Worm (Caenorhabditis elegans): Measurements from ENCODE around the gene srw-1.

DNA sequence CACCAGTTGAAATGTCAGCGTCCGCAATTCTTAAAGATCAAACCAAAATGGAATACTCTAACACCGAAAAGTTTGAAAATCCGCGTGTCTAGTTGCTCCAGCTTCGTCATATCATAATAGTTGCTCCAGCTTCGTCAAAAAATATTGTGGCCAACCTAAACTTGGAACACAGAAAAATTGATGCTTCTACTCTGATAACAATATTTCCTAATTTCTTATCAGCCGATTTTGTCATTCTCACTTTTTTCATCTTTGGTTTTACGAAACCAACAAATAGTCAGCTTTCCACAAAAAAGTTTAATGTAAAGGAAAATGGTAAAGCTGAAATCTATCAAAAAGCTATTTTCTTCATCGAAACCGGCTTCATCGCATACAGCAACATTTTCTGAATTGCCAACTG, 15.6 kb upstream of the srw-1 start, which contains the start of gene fbxa-84:
- TF ChIP-seq nhr-237 (tag; optimal IDR thresholded peaks at IDR 0.05) (no peak), vab-7 (GFP tag; IDR thresholded peaks at IDR 0.05) (no peak), ztf-11 (tag; optimal IDR thresholded peaks at IDR 0.05) (no peak), duxl-1 (tag; optimal IDR thresholded peaks at IDR 0.05; ENCODE audit: poor library complexity) (no peak), nhr-28 (tag; optimal IDR thresholded peaks at IDR 0.05) (peak; percentile 10), aha-1 (tag) (no peak)

Measured in whole organism, L4 larva.